Fruit fly (Drosophila melanogaster): ENCODE results near the gene CG11263.

Gene CG11263

DNA sequence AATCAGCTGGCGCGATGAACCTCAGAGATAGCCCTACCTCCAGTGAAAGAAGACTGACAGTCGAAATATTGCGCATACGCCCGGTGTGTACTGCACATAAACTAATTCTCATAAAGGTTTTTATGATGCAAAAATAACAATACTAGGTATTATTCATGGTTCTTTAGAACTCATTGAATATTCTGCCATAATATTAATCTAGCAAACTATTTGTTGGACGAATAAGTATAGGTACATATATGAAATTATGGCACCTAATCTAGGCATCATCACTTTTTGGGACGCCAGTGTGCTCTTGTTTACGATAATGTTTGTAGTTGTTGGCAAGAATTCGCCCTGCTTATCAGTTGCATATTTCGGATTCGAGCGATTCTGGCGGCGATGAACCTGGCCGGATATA is 15.1 kb downstream of the CG11263 start:
- TF ChIP-seq Sin3A (optimal IDR thresholded peaks at IDR 0.05), result no peak
- no peak for TF ChIP-seq Myc (optimal IDR thresholded peaks at IDR 0.05)
- no peak for TF ChIP-seq insv (optimal IDR thresholded peaks at IDR 0.05)

dm6 chr3L:13022160-13022853 is 15.7 kb downstream of the CG11263 start, which contains the start of gene Adk2:
TSS of gene Adk2 (minus strand) at chr3L:13022688.
- TF ChIP-seq insv (optimal IDR thresholded peaks at IDR 0.05), result no peak
- no peak for TF ChIP-seq ttk (optimal IDR thresholded peaks at IDR 0.05)
- TF ChIP-seq Myc (optimal IDR thresholded peaks at IDR 0.05), result no peak
- TF ChIP-seq Sin3A (optimal IDR thresholded peaks at IDR 0.05), result no peak
- TF ChIP-seq h (optimal IDR thresholded peaks at IDR 0.05), result no peak
- no peak for TF ChIP-seq psq (optimal IDR thresholded peaks at IDR 0.05)

dm6 chr3L:13022854-13023560 is 16.4 kb downstream of the CG11263 start, which contains the start of gene RpS12:
TSS of gene RpS12 (plus strand) at chr3L:13023352.
- TF ChIP-seq h (optimal IDR thresholded peaks at IDR 0.05), result no peak

DNA sequence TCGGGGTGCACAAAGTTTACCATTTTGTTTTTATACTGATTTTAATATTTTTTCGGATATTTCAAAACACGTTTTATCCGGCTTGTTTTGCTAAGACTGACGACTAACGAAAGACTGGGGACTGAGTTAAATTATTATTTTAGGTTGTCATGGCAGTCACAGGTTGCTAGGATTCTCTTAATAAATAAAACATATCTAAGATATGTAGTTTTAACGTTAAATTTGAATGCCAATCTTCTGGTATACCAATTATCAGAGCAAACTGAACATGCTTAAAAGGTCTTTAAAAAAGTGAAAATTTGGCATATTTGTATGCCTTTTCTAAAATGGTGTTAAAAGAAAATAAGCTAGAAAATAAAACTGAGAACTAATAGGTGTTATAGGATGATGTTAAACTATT is 19.7 kb downstream of the CG11263 start, which contains the start of gene Zmynd10:
TSS of gene Zmynd10 (minus strand) at position 101 of the 400 bp plus-strand sequence.
- no peak for TF ChIP-seq Myc (optimal IDR thresholded peaks at IDR 0.05)
- TF ChIP-seq psq (optimal IDR thresholded peaks at IDR 0.05), result no peak
- TF ChIP-seq ttk (optimal IDR thresholded peaks at IDR 0.05), result no peak
- no peak for TF ChIP-seq insv (optimal IDR thresholded peaks at IDR 0.05)
- TF ChIP-seq h (optimal IDR thresholded peaks at IDR 0.05), result no peak
- no peak for TF ChIP-seq Sin3A (optimal IDR thresholded peaks at IDR 0.05)

- TF ChIP-seq Sin3A (optimal IDR thresholded peaks at IDR 0.05), result no peak
- TF ChIP-seq ttk (optimal IDR thresholded peaks at IDR 0.05), result no peak
- TF ChIP-seq psq (optimal IDR thresholded peaks at IDR 0.05), result no peak
- no peak for TF ChIP-seq h (optimal IDR thresholded peaks at IDR 0.05)
- no peak for TF ChIP-seq Myc (optimal IDR thresholded peaks at IDR 0.05)
- TF ChIP-seq insv (optimal IDR thresholded peaks at IDR 0.05), result no peak
These were observed 20.3 kb downstream of the CG11263 start for dm6 chr3L:13026872-13027271.

- TF ChIP-seq Sin3A (optimal IDR thresholded peaks at IDR 0.05) (no peak), h (optimal IDR thresholded peaks at IDR 0.05) (no peak), insv (optimal IDR thresholded peaks at IDR 0.05) (no peak), psq (optimal IDR thresholded peaks at IDR 0.05) (no peak), Myc (optimal IDR thresholded peaks at IDR 0.05) (no peak), ttk (optimal IDR thresholded peaks at IDR 0.05) (no peak)
These were observed 20.7 kb downstream of the CG11263 start for dm6 chr3L:13027333-13027732.

dm6 chr3L:13028740-13029139 is 22.1 kb downstream of the CG11263 start, which contains the start of gene CG17672:
TSS of gene CG17672 (plus strand) at chr3L:13028962.
- TF ChIP-seq insv (optimal IDR thresholded peaks at IDR 0.05) (no peak), ttk (optimal IDR thresholded peaks at IDR 0.05) (no peak), Sin3A (optimal IDR thresholded peaks at IDR 0.05) (no peak), h (optimal IDR thresholded peaks at IDR 0.05) (no peak), Myc (optimal IDR thresholded peaks at IDR 0.05) (no peak), psq (optimal IDR thresholded peaks at IDR 0.05) (no peak)

- TF ChIP-seq ttk (optimal IDR thresholded peaks at IDR 0.05) (no peak), Myc (optimal IDR thresholded peaks at IDR 0.05) (no peak), Sin3A (optimal IDR thresholded peaks at IDR 0.05) (no peak), psq (optimal IDR thresholded peaks at IDR 0.05) (no peak), h (optimal IDR thresholded peaks at IDR 0.05) (no peak), insv (optimal IDR thresholded peaks at IDR 0.05) (no peak)
These were observed 23.5 kb downstream of the CG11263 start for dm6 chr3L:13030055-13030634.

dm6 chr3L:13031326-13031725 is 24.7 kb downstream of the CG11263 start:
- TF ChIP-seq Sin3A (optimal IDR thresholded peaks at IDR 0.05), result no peak
- TF ChIP-seq h (optimal IDR thresholded peaks at IDR 0.05), result no peak
- TF ChIP-seq insv (optimal IDR thresholded peaks at IDR 0.05), result no peak
- TF ChIP-seq Myc (optimal IDR thresholded peaks at IDR 0.05), result no peak
- TF ChIP-seq psq (optimal IDR thresholded peaks at IDR 0.05), result no peak
- no peak for TF ChIP-seq ttk (optimal IDR thresholded peaks at IDR 0.05)

- TF ChIP-seq ttk (optimal IDR thresholded peaks at IDR 0.05) (no peak), psq (optimal IDR thresholded peaks at IDR 0.05) (no peak), Sin3A (optimal IDR thresholded peaks at IDR 0.05) (no peak), insv (optimal IDR thresholded peaks at IDR 0.05) (no peak), h (optimal IDR thresholded peaks at IDR 0.05) (no peak), Myc (optimal IDR thresholded peaks at IDR 0.05) (no peak)
These were observed 25.7 kb downstream of the CG11263 start for dm6 chr3L:13032085-13032914.

DNA sequence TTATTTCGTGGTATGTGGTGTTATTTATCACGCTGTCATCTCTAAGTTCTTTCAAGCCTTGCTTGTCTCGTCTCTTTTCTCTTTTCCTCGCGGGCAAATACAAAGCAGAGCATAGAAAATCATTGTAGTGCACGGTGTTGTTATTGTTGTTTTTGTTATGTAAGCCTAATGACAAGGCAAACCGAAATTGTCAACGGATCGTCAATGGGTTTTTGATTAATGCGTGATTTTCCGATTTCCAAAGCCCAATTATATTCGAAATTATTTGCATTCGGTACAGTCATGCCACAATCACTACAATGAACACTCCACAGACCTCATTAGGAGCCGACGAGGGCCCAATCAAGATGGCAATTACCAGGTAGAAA is 26.3 kb downstream of the CG11263 start:
- TF ChIP-seq insv (optimal IDR thresholded peaks at IDR 0.05), result no peak
- TF ChIP-seq Myc (optimal IDR thresholded peaks at IDR 0.05), result no peak
- no peak for TF ChIP-seq psq (optimal IDR thresholded peaks at IDR 0.05)
- TF ChIP-seq h (optimal IDR thresholded peaks at IDR 0.05), result no peak
- TF ChIP-seq Sin3A (optimal IDR thresholded peaks at IDR 0.05), result no peak
- no peak for TF ChIP-seq ttk (optimal IDR thresholded peaks at IDR 0.05)

DNA sequence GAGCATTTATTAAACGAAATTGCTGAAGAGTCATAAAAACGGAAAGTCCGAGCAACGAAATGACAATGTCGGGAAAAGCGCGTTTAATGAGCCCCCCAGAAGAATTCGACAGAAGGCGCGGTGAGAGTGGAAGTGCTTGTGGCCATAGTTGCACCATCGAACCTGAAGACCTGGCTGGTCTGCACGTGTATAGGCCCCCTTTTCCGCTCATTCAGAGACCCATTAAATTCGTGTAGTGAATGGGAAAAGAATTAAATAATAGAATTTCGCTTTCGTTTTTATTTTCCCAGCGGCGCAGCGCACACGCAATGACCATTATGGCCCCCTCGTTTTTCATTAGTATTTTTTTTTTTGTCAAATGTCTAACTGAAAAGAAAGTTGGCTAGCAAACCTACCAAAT is 26.7 kb downstream of the CG11263 start:
- TF ChIP-seq psq (optimal IDR thresholded peaks at IDR 0.05), result no peak
- TF ChIP-seq ttk (optimal IDR thresholded peaks at IDR 0.05), result no peak
- no peak for TF ChIP-seq Myc (optimal IDR thresholded peaks at IDR 0.05)
- TF ChIP-seq Sin3A (optimal IDR thresholded peaks at IDR 0.05), result no peak
- TF ChIP-seq h (optimal IDR thresholded peaks at IDR 0.05), result no peak
- no peak for TF ChIP-seq insv (optimal IDR thresholded peaks at IDR 0.05)

All from Kc167 (cell line).